Worm (Caenorhabditis elegans) whole organism, L4 larva: ENCODE measurements around the gene hars-1.

ENCODE experiments used
- R02D3.7 ChIP-seq: fragments of 150-350 bp; sonication (generic microtip); optimal IDR thresholded peaks from 3 replicates; lab custom pipeline; 2014; ENCODE audit warnings: missing biosample characterization, missing genetic modification characterization
- aly-2 ChIP-seq: sonication (generic microtip); optimal IDR thresholded peaks from 2 replicates; lab custom pipeline; 2018; ENCODE audit warnings: missing biosample characterization, missing genetic modification characterization
- ceh-82 ChIP-seq: sonication (generic microtip); optimal IDR thresholded peaks from 2 replicates; lab custom pipeline; 2017; ENCODE audit warnings: missing biosample characterization, missing genetic modification characterization
- egl-27 ChIP-seq: sonication (generic microtip); optimal IDR thresholded peaks from 3 replicates; lab custom pipeline; 2017; ENCODE audit warnings: missing biosample characterization, missing genetic modification reagents, missing genetic modification characterization
- fkh-10 ChIP-seq: fragments of 150-350 bp; optimal IDR thresholded peaks from 2 replicates; lab custom pipeline; 2014; ENCODE audit warnings: missing biosample characterization, missing genetic modification reagents, missing genetic modification characterization
- hlh-11 ChIP-seq: fragments of 200-800 bp; sonication (Bioruptor generic); optimal IDR thresholded peaks from 2 replicates; lab custom pipeline; 2018; ENCODE audit warnings: mild to moderate bottlenecking, missing genetic modification characterization, missing compliant biosample characterization
- lir-3 ChIP-seq: sonication (generic microtip); optimal IDR thresholded peaks from 2 replicates; lab custom pipeline; 2016; ENCODE audit warnings: mild to moderate bottlenecking, missing genetic modification characterization, missing compliant biosample characterization
- mep-1 ChIP-seq: fragments of 150-350 bp; sonication (generic microtip); optimal IDR thresholded peaks from 3 replicates; lab custom pipeline; 2014; ENCODE audit warnings: missing biosample characterization, missing genetic modification characterization

DNA sequence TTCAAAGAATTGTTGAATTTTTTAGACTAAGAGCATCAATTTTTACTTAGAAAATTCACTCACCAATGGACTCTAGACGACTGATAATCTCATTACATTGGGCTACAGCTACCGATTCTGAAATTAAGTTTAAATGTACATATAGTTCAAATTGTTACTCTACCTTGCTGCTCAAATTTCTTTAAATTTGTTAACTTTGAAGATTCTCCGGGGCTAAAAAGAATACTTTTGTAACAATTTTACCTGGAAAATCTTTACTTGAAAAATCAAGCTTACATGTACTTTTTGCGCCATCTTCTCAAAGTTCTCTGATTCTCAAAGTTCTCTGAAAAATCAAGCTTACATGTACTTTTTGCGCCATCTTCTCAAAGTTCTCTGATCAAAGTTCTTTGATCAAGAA is 20.8 kb downstream of the hars-1 start, which contains the start of gene sdz-13:
- TF ChIP-seq mep-1 = no peak
- no peak for TF ChIP-seq ceh-82
- TF ChIP-seq fkh-10 (GFP tag; lab: Kevin White, UChicago) = no peak
- no peak for TF ChIP-seq egl-27
- no peak for TF ChIP-seq aly-2 (tag; lab: Kevin White, UChicago)
- TF ChIP-seq hlh-11 (tag; lab: Kevin White, UChicago) = no peak
- TF ChIP-seq R02D3.7 (tag; lab: Kevin White, UChicago) = no peak
- TF ChIP-seq lir-3 (tag; lab: Kevin White, UChicago) = no peak
